Worm (Caenorhabditis elegans): ENCODE measurements around the gene C40A11.4.

Gene C40A11.4

DNA sequence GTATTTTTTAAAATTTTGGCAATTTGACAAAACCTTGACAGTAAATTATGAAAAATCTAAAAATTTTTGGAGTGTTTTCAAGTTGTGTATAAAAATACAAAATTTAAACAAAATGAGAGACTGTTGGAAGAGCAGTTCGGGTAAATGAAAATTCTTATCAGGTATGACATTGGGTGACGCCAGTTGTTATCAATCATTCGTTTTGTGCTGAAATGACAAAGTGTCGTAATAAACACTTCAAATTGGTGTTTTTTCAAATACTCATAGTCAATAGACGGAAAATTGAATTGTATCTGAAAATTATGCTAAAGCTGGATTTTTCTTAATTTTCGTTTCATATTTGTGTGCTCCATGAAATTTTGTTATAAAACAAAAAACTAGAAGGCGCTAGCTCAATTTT is 14.5 kb upstream of the C40A11.4 start:
- TF ChIP-seq zfh-2 (GFP tag; conservative IDR thresholded peaks at IDR 0.05) = no peak
- TF ChIP-seq bed-1 (GFP tag; IDR thresholded peaks at IDR 0.05) = no peak
- no peak for TF ChIP-seq snpc-1.3 (tag; optimal IDR thresholded peaks at IDR 0.05; ENCODE audit: insufficient read depth)
- no peak for TF ChIP-seq ccch-3 (GFP tag; optimal IDR thresholded peaks at IDR 0.05)
- TF ChIP-seq nfya-2 (GFP tag; IDR thresholded peaks at IDR 0.05) = no peak
- TF ChIP-seq somi-1 (GFP tag; optimal IDR thresholded peaks at IDR 0.05) = no peak
- TF ChIP-seq rec-8 (tag; optimal IDR thresholded peaks at IDR 0.05) = no peak

DNA sequence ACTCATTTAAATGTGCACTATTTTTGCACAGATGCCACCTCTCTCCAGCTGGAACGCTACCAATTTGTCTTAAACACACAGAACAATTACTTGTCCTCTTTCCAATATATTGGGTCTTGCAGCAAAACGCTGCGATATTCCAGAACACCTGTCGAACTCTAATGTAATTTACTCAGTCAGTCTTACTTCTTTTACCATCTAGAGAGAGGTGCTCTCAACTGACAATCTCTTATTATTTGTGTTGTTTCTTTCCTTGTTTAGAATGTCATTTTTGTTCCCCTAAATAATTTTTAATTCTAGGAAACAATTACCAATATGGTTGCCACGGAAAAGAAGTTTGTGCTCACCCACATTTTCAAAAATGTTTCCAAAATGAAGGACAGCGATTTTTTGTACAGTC is 6.5 kb upstream of the C40A11.4 start, which contains the start of gene sdz-28:
TSS of gene sdz-28 (plus strand) at position 301 of the 400 bp plus-strand sequence.
- TF ChIP-seq ztf-3 (GFP tag; optimal IDR thresholded peaks at IDR 0.05) (no peak), F23B12.7 (tag; optimal IDR thresholded peaks at IDR 0.05; ENCODE audit: insufficient read depth) (no peak), let-526 (GFP tag; IDR thresholded peaks at IDR 0.05) (no peak), snpc-4 (GFP tag; optimal IDR thresholded peaks at IDR 0.05) (no peak), snpc-4 (tag; optimal IDR thresholded peaks at IDR 0.05) (no peak), snpc-1.3 (tag; optimal IDR thresholded peaks at IDR 0.05; ENCODE audit: insufficient read depth) (no peak), T07F8.4 (tag; optimal IDR thresholded peaks at IDR 0.05) (no peak), akir-1 (GFP tag; optimal IDR thresholded peaks at IDR 0.05) (no peak)

DNA sequence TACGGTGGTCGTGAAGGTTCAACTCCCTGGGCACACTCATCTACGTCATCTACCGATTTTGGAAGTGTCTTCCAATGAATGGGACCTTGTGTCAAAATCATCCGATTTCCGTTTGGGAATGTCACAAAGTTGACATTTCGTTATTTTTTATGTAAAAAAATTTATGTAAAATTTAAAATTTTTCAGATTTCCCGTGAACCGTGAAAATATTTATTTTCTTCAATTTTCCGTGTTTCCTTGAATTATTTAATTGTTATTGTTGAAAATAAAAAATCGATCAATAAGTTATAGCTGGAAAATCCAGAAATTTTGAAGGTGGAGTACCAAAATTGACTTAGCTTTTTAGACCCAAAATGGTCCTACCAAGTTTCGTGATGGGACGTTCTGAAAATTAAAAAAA is 1.6 kb upstream of the C40A11.4 start, which contains the start of gene hpo-7:
TSS of gene hpo-7 (minus strand) at position 101 of the 400 bp plus-strand sequence.
- no peak for TF ChIP-seq B0261.1 (tag; optimal IDR thresholded peaks at IDR 0.05)
- no peak for TF ChIP-seq unc-130 (GFP tag; optimal IDR thresholded peaks at IDR 0.05)
- TF ChIP-seq F37B4.10 (GFP tag; IDR thresholded peaks at IDR 0.05) = no peak
- no peak for TF ChIP-seq Y79H2A.3 (GFP tag; conservative IDR thresholded peaks at IDR 0.05)
- TF ChIP-seq dpl-1 (GFP tag; optimal IDR thresholded peaks at IDR 0.05) = no peak
- TF ChIP-seq akir-1 (GFP tag; optimal IDR thresholded peaks at IDR 0.05) = no peak
- no peak for TF ChIP-seq nfya-1 (tag; optimal IDR thresholded peaks at IDR 0.05; ENCODE audit: borderline replicate concordance, insufficient read depth)
- TF ChIP-seq F57A8.1 (GFP tag; optimal IDR thresholded peaks at IDR 0.05) = no peak
- TF ChIP-seq gei-17 (GFP tag; optimal IDR thresholded peaks at IDR 0.05) = no peak
- no peak for TF ChIP-seq tbp1 (GFP tag; optimal IDR thresholded peaks at IDR 0.05)
- no peak for TF ChIP-seq rec-8 (tag; optimal IDR thresholded peaks at IDR 0.05)
- no peak for TF ChIP-seq lir-1 (GFP tag; conservative IDR thresholded peaks at IDR 0.05)

DNA sequence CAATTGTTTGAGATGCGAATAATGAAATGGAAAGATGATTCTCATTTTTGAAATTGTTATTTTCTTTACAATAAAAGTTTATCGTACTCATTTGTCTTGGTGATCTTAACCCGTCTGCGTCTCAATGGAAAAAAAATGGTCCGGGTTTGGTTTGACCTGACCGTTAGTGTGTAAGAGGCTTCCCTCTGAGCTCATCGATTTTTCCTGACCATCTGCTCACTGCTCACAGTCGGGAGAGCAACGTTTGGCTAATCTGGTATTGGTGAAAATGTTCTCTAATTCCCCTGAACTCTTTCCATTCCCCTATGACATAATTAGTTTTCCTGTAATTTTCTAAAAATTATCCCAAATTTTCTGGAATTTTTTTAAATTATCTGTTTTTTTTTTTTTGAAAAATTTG is 1.7 kb downstream of the C40A11.4 start:
- TF ChIP-seq tlf-1 (GFP tag; optimal IDR thresholded peaks at IDR 0.05) = no peak
- TF ChIP-seq pbrm-1 (GFP tag; IDR thresholded peaks at IDR 0.05) = no peak
- TF ChIP-seq mes-4 (tag; optimal IDR thresholded peaks at IDR 0.05) = no peak
- TF ChIP-seq zim-3 (tag; optimal IDR thresholded peaks at IDR 0.05) = no peak

DNA sequence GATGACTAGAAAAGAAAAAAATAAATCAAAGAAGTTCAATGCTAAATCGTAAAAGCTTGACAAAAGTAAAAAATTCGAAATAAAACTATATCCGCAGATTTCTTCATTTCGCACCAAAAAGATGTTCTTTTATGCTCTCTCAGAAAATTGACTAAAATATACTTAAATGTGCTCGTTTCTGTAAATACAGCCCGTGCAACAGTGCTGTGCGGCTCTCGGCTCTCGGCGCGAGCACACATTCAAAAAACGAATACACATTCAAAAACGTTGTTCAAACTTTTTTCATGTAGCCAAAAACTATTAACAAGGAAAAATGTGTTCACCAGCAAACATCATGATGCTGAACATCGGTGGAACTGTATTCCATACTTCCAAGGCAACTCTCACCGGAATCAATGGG is 3.6 kb downstream of the C40A11.4 start, which contains the start of gene C40A11.3:
TSS of gene C40A11.3 (plus strand) at position 301 of the 400 bp plus-strand sequence.
- TF ChIP-seq lir-1 (GFP tag; conservative IDR thresholded peaks at IDR 0.05) = no peak
- no peak for TF ChIP-seq fkh-3 (tag; optimal IDR thresholded peaks at IDR 0.05)
- TF ChIP-seq T26A5.8 (tag; optimal IDR thresholded peaks at IDR 0.05) = no peak
- no peak for TF ChIP-seq repo-1 (tag; optimal IDR thresholded peaks at IDR 0.05)
- no peak for TF ChIP-seq chd-7 (tag; optimal IDR thresholded peaks at IDR 0.05)
